Fruit fly (Drosophila melanogaster): ENCODE data around the gene CG15370.

DNA sequence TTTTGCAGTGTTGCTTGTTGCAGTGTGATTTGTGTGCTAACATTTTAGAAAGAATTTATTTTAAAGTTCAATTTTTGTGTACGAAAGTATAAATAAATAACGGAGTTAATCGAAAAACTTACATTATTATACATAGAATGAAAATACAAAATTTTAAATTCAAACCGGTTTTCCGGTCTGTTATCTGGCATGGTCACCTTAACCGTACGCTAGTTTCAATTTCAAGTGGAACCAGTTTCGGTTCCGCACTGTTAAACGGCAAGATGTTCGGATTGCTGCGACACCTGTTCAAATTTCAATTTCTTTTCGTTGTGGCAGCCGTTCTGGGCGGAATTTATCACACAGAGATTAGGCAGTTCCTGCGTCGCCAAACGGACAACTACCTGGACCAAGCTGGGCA is 32.8 kb upstream of the CG15370 start, which contains the start of gene CG12056:
- TF ChIP-seq CG8478 (optimal IDR thresholded peaks at IDR 0.05) (no peak), CTCF (optimal IDR thresholded peaks at IDR 0.05) (no peak)

Data from S2 (cell line).